Worm (Caenorhabditis elegans) whole organism, young adult: Measurements from ENCODE around the gene F01D5.6.

Source experiments
- B0261.1 ChIP-seq: sonication (generic microtip); optimal IDR thresholded peaks from 2 replicates; lab custom pipeline; 2016; ENCODE audit warnings: mild to moderate bottlenecking, missing genetic modification characterization, moderate library complexity, missing compliant biosample characterization
- C17E4.6 ChIP-seq: fragments of 200-800 bp; sonication (Bioruptor generic); IDR thresholded peaks from 2 replicates; pipeline ENCODE4 v1.3.6; 2022; ENCODE audit warnings: missing genetic modification reagents, missing genetic modification characterization, missing compliant biosample characterization
- D2030.7 ChIP-seq: fragments of 200-800 bp; sonication (Bioruptor generic); IDR thresholded peaks from 2 replicates; pipeline ENCODE4 v1.3.6; 2022; ENCODE audit warnings: missing genetic modification reagents, missing genetic modification characterization, missing compliant biosample characterization
- F37B4.10 ChIP-seq: fragments of 200-800 bp; sonication (Bioruptor generic); IDR thresholded peaks from 2 replicates; pipeline ENCODE4 v1.3.6; 2022; ENCODE audit warnings: missing genetic modification characterization, missing compliant biosample characterization
- F55B11.4 ChIP-seq: sonication (generic microtip); optimal IDR thresholded peaks from 2 replicates; lab custom pipeline; 2016; ENCODE audit warnings: missing compliant biosample characterization, missing genetic modification characterization, borderline replicate concordance; ENCODE audit not compliant: insufficient read depth
- F57A8.1 ChIP-seq: fragments of 200-800 bp; sonication (Bioruptor generic); optimal IDR thresholded peaks from 2 replicates; lab custom pipeline; 2018; ENCODE audit warnings: mild to moderate bottlenecking, missing genetic modification characterization, moderate library complexity, missing compliant biosample characterization
- K11D2.4 ChIP-seq: fragments of 200-800 bp; sonication (Bioruptor generic); IDR thresholded peaks from 2 replicates; pipeline ENCODE4 v1.3.6; 2022; ENCODE audit warnings: missing genetic modification reagents, missing genetic modification characterization, missing compliant biosample characterization
- Y53F4B.3 ChIP-seq: fragments of 200-800 bp; sonication (Bioruptor generic); IDR thresholded peaks from 2 replicates; pipeline ENCODE4 v1.3.6; 2022; ENCODE audit warnings: missing genetic modification reagents, missing genetic modification characterization, missing compliant biosample characterization
- Y53G8AR.9 ChIP-seq: fragments of 200-800 bp; sonication (Bioruptor generic); conservative IDR thresholded peaks from 2 replicates; pipeline ENCODE4 v1.3.6; 2022; ENCODE audit warnings: missing genetic modification reagents, missing genetic modification characterization, missing compliant biosample characterization
- Y79H2A.3 ChIP-seq: fragments of 200-800 bp; sonication (Bioruptor generic); conservative IDR thresholded peaks from 2 replicates; pipeline ENCODE4 v1.3.6; 2022; ENCODE audit warnings: missing genetic modification reagents, missing genetic modification characterization, missing compliant biosample characterization
- aptf-3 ChIP-seq: fragments of 200-800 bp; sonication (Bioruptor generic); IDR thresholded peaks from 2 replicates; pipeline ENCODE4 v1.3.6; 2022; ENCODE audit warnings: missing genetic modification characterization, missing compliant biosample characterization
- atf-7 ChIP-seq: sonication (generic microtip); optimal IDR thresholded peaks from 2 replicates; lab custom pipeline; 2017; ENCODE audit warnings: mild to moderate bottlenecking, missing genetic modification characterization, missing compliant biosample characterization
- attf-3 ChIP-seq: fragments of 200-800 bp; sonication (Bioruptor generic); conservative IDR thresholded peaks from 2 replicates; pipeline ENCODE4 v1.3.6; 2022; ENCODE audit warnings: missing genetic modification reagents, missing genetic modification characterization, missing compliant biosample characterization
- attf-5 ChIP-seq: fragments of 200-800 bp; sonication (Bioruptor generic); optimal IDR thresholded peaks from 2 replicates; lab custom pipeline; 2018; ENCODE audit warnings: mild to moderate bottlenecking, missing genetic modification characterization, missing compliant biosample characterization
- bed-2 ChIP-seq: fragments of 200-800 bp; sonication (Bioruptor generic); IDR thresholded peaks from 2 replicates; pipeline ENCODE4 v1.3.6; 2022; ENCODE audit warnings: missing genetic modification reagents, missing genetic modification characterization, missing compliant biosample characterization
- ceh-79 ChIP-seq: sonication (generic microtip); optimal IDR thresholded peaks from 2 replicates; lab custom pipeline; 2017; ENCODE audit warnings: mild to moderate bottlenecking, missing genetic modification characterization, missing compliant biosample characterization
- die-1 ChIP-seq: sonication (generic microtip); optimal IDR thresholded peaks from 2 replicates; lab custom pipeline; 2016; ENCODE audit warnings: missing genotype, mild to moderate bottlenecking, missing genetic modification characterization, missing compliant biosample characterization
- dox-1 ChIP-seq: fragments of 200-800 bp; sonication (Bioruptor generic); IDR thresholded peaks from 2 replicates; pipeline ENCODE4 v1.3.6; 2022; ENCODE audit warnings: missing genetic modification reagents, missing genetic modification characterization, missing compliant biosample characterization
- dpl-1 ChIP-seq: fragments of 150-350 bp; optimal IDR thresholded peaks from 2 replicates; lab custom pipeline; 2014; ENCODE audit warnings: missing biosample characterization, missing genetic modification reagents, missing genetic modification characterization
- efl-1 ChIP-seq: fragments of 150-350 bp; optimal IDR thresholded peaks from 2 replicates; lab custom pipeline; 2014; ENCODE audit warnings: missing biosample characterization, missing genetic modification reagents, missing genetic modification characterization
- egl-18 ChIP-seq: fragments of 200-800 bp; sonication (Bioruptor generic); IDR thresholded peaks from 2 replicates; pipeline ENCODE4 v1.3.6; 2022; ENCODE audit warnings: missing genetic modification reagents, missing genetic modification characterization, missing compliant biosample characterization
- egrh-3 ChIP-seq: fragments of 200-800 bp; sonication (Bioruptor generic); IDR thresholded peaks from 2 replicates; pipeline ENCODE4 v1.3.6; 2022; ENCODE audit warnings: missing genetic modification reagents, missing genetic modification characterization, missing compliant biosample characterization
- fkh-3 ChIP-seq: sonication (generic microtip); optimal IDR thresholded peaks from 2 replicates; lab custom pipeline; 2016; ENCODE audit warnings: mild to moderate bottlenecking, missing genetic modification characterization, missing compliant biosample characterization
- him-1 ChIP-seq: sonication (generic microtip); optimal IDR thresholded peaks from 2 replicates; lab custom pipeline; 2016; ENCODE audit warnings: missing genotype, missing genetic modification reagents, missing genetic modification characterization, missing compliant biosample characterization
- hmg-20 ChIP-seq: fragments of 200-800 bp; sonication (Bioruptor generic); IDR thresholded peaks from 2 replicates; pipeline ENCODE4 v1.3.6; 2022; ENCODE audit warnings: missing genetic modification reagents, missing genetic modification characterization, missing compliant biosample characterization
- lag-1 ChIP-seq: fragments of 200-800 bp; sonication (Bioruptor generic); IDR thresholded peaks from 2 replicates; pipeline ENCODE4 v1.3.6; 2022; ENCODE audit warnings: missing genetic modification reagents, missing genetic modification characterization, missing compliant biosample characterization
- let-607 ChIP-seq, 2 experiments: fragments of 200-800 bp in 1 of 2; sonication (Bioruptor generic) in 1 of 2; sonication (generic microtip) in 1 of 2; optimal IDR thresholded peaks; 2 replicates each; lab custom pipeline; 2016 to 2018; ENCODE audit warnings: mild to moderate bottlenecking in 2 of 2, missing compliant biosample characterization in 2 of 2, missing genetic modification characterization in 2 of 2, moderate library complexity in 2 of 2, missing genotype in 1 of 2
- lin-26 ChIP-seq: fragments of 200-800 bp; sonication (Bioruptor generic); IDR thresholded peaks from 2 replicates; pipeline ENCODE4 v1.3.6; 2022; ENCODE audit warnings: missing genetic modification reagents, missing genetic modification characterization, missing compliant biosample characterization
- lin-35 ChIP-seq, 3 experiments: fragments of 150-350 bp in 2 of 3; sonication (generic microtip) in 1 of 3; optimal IDR thresholded peaks; 2 replicates each; lab custom pipeline; 2014 to 2018; ENCODE audit warnings: missing biosample characterization in 3 of 3, missing genetic modification characterization in 3 of 3, missing genetic modification reagents in 3 of 3
- lir-1 ChIP-seq: fragments of 200-800 bp; sonication (Bioruptor generic); conservative IDR thresholded peaks from 2 replicates; pipeline ENCODE4 v1.3.6; 2022; ENCODE audit warnings: missing genetic modification reagents, missing genetic modification characterization, missing compliant biosample characterization
- lsl-1 ChIP-seq: fragments of 200-800 bp; sonication (Bioruptor generic); optimal IDR thresholded peaks from 2 replicates; lab custom pipeline; 2018; ENCODE audit warnings: mild to moderate bottlenecking, missing genetic modification characterization, moderate library complexity, missing compliant biosample characterization
- madf-10 ChIP-seq: sonication (generic microtip); optimal IDR thresholded peaks from 2 replicates; lab custom pipeline; 2016; ENCODE audit warnings: mild to moderate bottlenecking, missing genetic modification characterization, missing compliant biosample characterization
- madf-3 ChIP-seq: fragments of 200-800 bp; sonication (Bioruptor generic); IDR thresholded peaks from 2 replicates; pipeline ENCODE4 v1.3.6; 2022; ENCODE audit warnings: missing genetic modification reagents, missing genetic modification characterization, missing compliant biosample characterization
- mxl-1 ChIP-seq: sonication (generic microtip); optimal IDR thresholded peaks from 2 replicates; lab custom pipeline; 2016; ENCODE audit warnings: missing genetic modification characterization, missing compliant biosample characterization
- nfya-1 ChIP-seq: sonication (generic microtip); optimal IDR thresholded peaks from 2 replicates; lab custom pipeline; 2017; ENCODE audit warnings: antibody characterized with exemption, missing compliant biosample characterization, missing genetic modification characterization, borderline replicate concordance; ENCODE audit not compliant: insufficient read depth
- nfya-2 ChIP-seq: fragments of 200-800 bp; sonication (Bioruptor generic); IDR thresholded peaks from 2 replicates; pipeline ENCODE4 v1.3.6; 2022; ENCODE audit warnings: missing genetic modification reagents, missing genetic modification characterization, missing compliant biosample characterization
- nhr-179 ChIP-seq: sonication (generic microtip); optimal IDR thresholded peaks from 2 replicates; lab custom pipeline; 2016; ENCODE audit warnings: mild to moderate bottlenecking, missing genetic modification characterization, missing compliant biosample characterization
- nhr-80 ChIP-seq: sonication (generic microtip); optimal IDR thresholded peaks from 2 replicates; lab custom pipeline; 2016; ENCODE audit warnings: missing genetic modification characterization, missing compliant biosample characterization
- rec-8 ChIP-seq, 2 experiments: sonication (generic microtip); optimal IDR thresholded peaks; 2 replicates each; lab custom pipeline; 2016; ENCODE audit warnings: mild to moderate bottlenecking in 2 of 2, missing genetic modification characterization in 2 of 2, missing genetic modification reagents in 2 of 2, missing genotype in 2 of 2, missing biosample characterization in 1 of 2, missing compliant biosample characterization in 1 of 2, moderate library complexity in 1 of 2
- repo-1 ChIP-seq: sonication (generic microtip); optimal IDR thresholded peaks from 2 replicates; lab custom pipeline; 2017; ENCODE audit warnings: mild to moderate bottlenecking, missing genetic modification characterization, missing compliant biosample characterization
- sdz-38 ChIP-seq: sonication (generic microtip); optimal IDR thresholded peaks from 2 replicates; lab custom pipeline; 2016; ENCODE audit warnings: missing genotype, missing genetic modification characterization, missing compliant biosample characterization
- snpc-1.1 ChIP-seq: sonication (generic microtip); optimal IDR thresholded peaks from 2 replicates; lab custom pipeline; 2017; ENCODE audit warnings: missing genetic modification characterization, mild to moderate bottlenecking, missing compliant biosample characterization, antibody characterized with exemption, moderate library complexity, missing genotype, missing genetic modification reagents; ENCODE audit not compliant: insufficient read depth
- somi-1 ChIP-seq: fragments of 200-800 bp; sonication (Bioruptor generic); optimal IDR thresholded peaks from 2 replicates; lab custom pipeline; 2018; ENCODE audit warnings: mild to moderate bottlenecking, missing genetic modification characterization, missing compliant biosample characterization
- tbp1 ChIP-seq: fragments of 200-800 bp; sonication (Bioruptor generic); optimal IDR thresholded peaks from 2 replicates; lab custom pipeline; 2018; ENCODE audit warnings: mild to moderate bottlenecking, missing genetic modification characterization, missing compliant biosample characterization
- xnd-1 ChIP-seq: sonication (generic microtip); optimal IDR thresholded peaks from 2 replicates; lab custom pipeline; 2016; ENCODE audit warnings: missing genotype, missing genetic modification reagents, missing genetic modification characterization, missing compliant biosample characterization
- ztf-18 ChIP-seq: sonication (generic microtip); optimal IDR thresholded peaks from 2 replicates; lab custom pipeline; 2016; ENCODE audit warnings: missing genotype, mild to moderate bottlenecking, missing genetic modification characterization, missing compliant biosample characterization
- ztf-25 ChIP-seq: fragments of 200-800 bp; sonication (Bioruptor generic); IDR thresholded peaks from 2 replicates; pipeline ENCODE4 v1.3.6; 2022; ENCODE audit warnings: missing genetic modification reagents, missing genetic modification characterization, missing compliant biosample characterization

The F01D5.6 gene

DNA sequence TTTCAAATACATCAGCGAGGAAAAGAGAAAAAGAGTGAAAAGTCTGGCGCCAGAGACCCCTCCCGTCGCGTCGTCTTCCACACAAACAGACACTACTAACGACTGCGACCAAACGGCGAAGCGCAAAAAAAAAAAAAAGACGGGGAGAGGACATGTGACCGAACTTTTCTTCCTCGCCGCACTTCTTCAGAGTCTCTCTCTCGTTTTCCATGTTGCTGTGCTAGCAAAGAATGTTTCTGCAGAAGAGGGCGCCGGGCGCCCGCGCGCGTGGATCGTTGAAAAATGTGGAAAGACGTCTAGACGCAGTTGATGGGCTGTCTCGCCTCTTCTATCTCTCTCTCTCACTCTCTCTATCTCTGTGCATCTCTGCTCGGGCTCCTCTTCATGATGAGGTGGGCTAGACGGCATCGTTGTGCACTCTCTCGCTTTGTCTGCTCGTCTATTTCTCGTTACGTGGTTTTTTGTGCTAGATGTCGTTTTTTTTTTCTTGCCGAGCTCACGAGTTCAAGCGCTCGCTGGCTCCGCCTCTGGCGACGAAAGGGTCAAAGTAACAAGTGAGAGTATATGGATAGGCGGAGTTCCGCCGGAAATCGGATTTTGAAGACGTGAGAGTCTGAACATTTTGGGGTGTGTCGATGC is 34.0 kb downstream of the F01D5.6 start (continued):
- TF ChIP-seq tbp1 (GFP tag; lab: Kevin White, UChicago) (peak; percentile 59), nfya-1 (tag; lab: Kevin White, UChicago) (no peak), K11D2.4 (GFP tag; lab: Robert Waterston, UW) (peak; percentile 94), sdz-38 (no peak), aptf-3 (no peak), repo-1 (tag; lab: Kevin White, UChicago) (peak; percentile 37), Y53F4B.3 (no peak), atf-7 (tag; lab: Kevin White, UChicago) (peak; percentile 97), die-1 (tag; lab: Kevin White, UChicago) (peak; percentile 57), bed-2 (peak; percentile 23; the same call in 1 of the 2 replicates), lsl-1 (GFP tag; lab: Kevin White, UChicago) (no peak), F55B11.4 (tag; lab: Kevin White, UChicago) (no peak), lir-1 (GFP tag; lab: Robert Waterston, UW) (peak; percentile 53; the same call in 1 of the 2 replicates), let-607 (tag; optimal IDR thresholded peaks at IDR 0.05; lab: Kevin White, UChicago) (peak; percentile 17 to 81), him-1 (tag; lab: Kevin White, UChicago) (no peak), hmg-20 (GFP tag; lab: Robert Waterston, UW) (no peak), nhr-80 (tag; lab: Kevin White, UChicago) (peak; percentile 99), madf-3 (GFP tag; lab: Robert Waterston, UW) (no peak), fkh-3 (tag; lab: Kevin White, UChicago) (no peak), mxl-1 (tag; lab: Kevin White, UChicago) (no peak), efl-1 (GFP tag; lab: Kevin White, UChicago) (no peak), dpl-1 (GFP tag; lab: Kevin White, UChicago) (no peak), snpc-1.1 (tag; lab: Kevin White, UChicago) (no peak), attf-3 (GFP tag; lab: Robert Waterston, UW) (no peak), ztf-25 (GFP tag; lab: Robert Waterston, UW) (no peak), lin-35 (GFP tag; optimal IDR thresholded peaks at IDR 0.05; lab: Kevin White, UChicago) (peak in 1 of 3 experiments; percentile 63), egl-18 (0 out of 2 replicates have a peak, but pooled peaks have one; percentile 74), rec-8 (tag; optimal IDR thresholded peaks at IDR 0.05; lab: Kevin White, UChicago) (no peak), C17E4.6 (GFP tag; lab: Robert Waterston, UW) (0 out of 2 replicates have a peak, but pooled peaks have one; percentile 38), somi-1 (GFP tag; lab: Kevin White, UChicago) (peak; percentile 92), Y79H2A.3 (GFP tag; lab: Robert Waterston, UW) (no peak), ztf-18 (tag; lab: Kevin White, UChicago) (peak; percentile 70), ceh-79 (tag; lab: Kevin White, UChicago) (peak; percentile 43), lin-26 (GFP tag; lab: Robert Waterston, UW) (peak; percentile 82), F37B4.10 (GFP tag; lab: Robert Waterston, UW) (no peak), nfya-2 (GFP tag; lab: Robert Waterston, UW) (no peak), Y53G8AR.9 (GFP tag; lab: Robert Waterston, UW) (peak; percentile 71), egrh-3 (GFP tag; lab: Robert Waterston, UW) (peak; percentile 82), xnd-1 (tag; lab: Kevin White, UChicago) (no peak), lag-1 (GFP tag; lab: Robert Waterston, UW) (0 out of 2 replicates have a peak, but pooled peaks have one; percentile 58), B0261.1 (tag; lab: Kevin White, UChicago) (peak; percentile 17), attf-5 (GFP tag; lab: Kevin White, UChicago) (peak; percentile 94), F57A8.1 (GFP tag; lab: Kevin White, UChicago) (peak; percentile 29), dox-1 (GFP tag; lab: Robert Waterston, UW) (peak; percentile 84), nhr-179 (tag; lab: Kevin White, UChicago) (no peak), madf-10 (tag; lab: Kevin White, UChicago) (peak; percentile 94), D2030.7 (GFP tag; lab: Robert Waterston, UW) (no peak)
